Worm (Caenorhabditis elegans): ENCODE results near the gene sek-6.
A peak's percentile ranks its signal among the peaks of the same experiment; 100 is the strongest.

sek-6 gene

ce11 chrX:10022016-10022415 lies 8.9 kb upstream of the sek-6 start, which contains the start of gene F42G10.1:
Gene F42G10.1, minus strand, starts transcription at chrX:10022166.
- no peak for TF ChIP-seq sem-2 (GFP tag; optimal IDR thresholded peaks at IDR 0.05)
- no peak for TF ChIP-seq mab-5 (tag; optimal IDR thresholded peaks at IDR 0.05)
- TF ChIP-seq unc-62 (GFP tag; optimal IDR thresholded peaks at IDR 0.05): no peak
- no peak for TF ChIP-seq unc-120 (tag; optimal IDR thresholded peaks at IDR 0.05; ENCODE audit: poor library complexity, severe bottlenecking)
- TF ChIP-seq ztf-11 (tag; optimal IDR thresholded peaks at IDR 0.05): no peak
- TF ChIP-seq ham-2 (GFP tag; optimal IDR thresholded peaks at IDR 0.05): no peak
- TF ChIP-seq unc-39 (tag; optimal IDR thresholded peaks at IDR 0.05): no peak
- no peak for TF ChIP-seq cnd-1 (tag; optimal IDR thresholded peaks at IDR 0.05)
- no peak for TF ChIP-seq tbx-8 (GFP tag; optimal IDR thresholded peaks at IDR 0.05)
- no peak for TF ChIP-seq mep-1 (tag; optimal IDR thresholded peaks at IDR 0.05)
- TF ChIP-seq zip-8 (tag; optimal IDR thresholded peaks at IDR 0.05): no peak
- TF ChIP-seq sptf-1 (tag; optimal IDR thresholded peaks at IDR 0.05): no peak
- TF ChIP-seq snpc-4 (tag; optimal IDR thresholded peaks at IDR 0.05): no peak
- no peak for TF ChIP-seq ceh-39 (tag; optimal IDR thresholded peaks at IDR 0.05)
- TF ChIP-seq blmp-1 (tag; optimal IDR thresholded peaks at IDR 0.05): no peak
- no peak for TF ChIP-seq flh-1 (GFP tag; optimal IDR thresholded peaks at IDR 0.05)
- TF ChIP-seq pha-4 (tag; optimal IDR thresholded peaks at IDR 0.05): no peak

DNA sequence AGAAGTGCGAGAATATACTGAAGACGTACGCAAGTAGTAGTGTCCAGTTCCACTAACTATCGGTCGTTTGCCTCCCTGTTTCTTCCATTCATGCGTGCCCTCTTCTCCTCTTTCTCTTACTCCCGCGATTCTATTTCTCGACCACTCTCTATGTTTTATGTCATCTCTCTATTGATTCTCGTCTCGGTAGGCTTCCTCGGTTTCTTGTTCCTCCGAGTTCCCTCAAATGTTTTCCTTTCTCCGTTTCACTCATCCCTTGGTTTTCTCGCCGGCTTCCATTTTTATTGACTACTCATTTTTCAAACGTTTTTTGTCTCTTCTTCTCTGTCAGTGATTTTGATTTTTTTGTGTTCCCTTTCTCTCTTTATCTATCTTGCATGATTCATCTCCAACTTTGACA lies 4.6 kb upstream of the sek-6 start:
- TF ChIP-seq unc-120 (tag; optimal IDR thresholded peaks at IDR 0.05; ENCODE audit: poor library complexity, severe bottlenecking) (peak; percentile 33), zip-8 (tag; optimal IDR thresholded peaks at IDR 0.05) (no peak), ces-1 (GFP tag; optimal IDR thresholded peaks at IDR 0.05) (peak; percentile 61), hlh-1 (tag; optimal IDR thresholded peaks at IDR 0.05) (peak; percentile 23)

- TF ChIP-seq nhr-76 (tag; optimal IDR thresholded peaks at IDR 0.05): no peak
- no peak for TF ChIP-seq nhr-237 (tag; optimal IDR thresholded peaks at IDR 0.05)
- TF ChIP-seq lin-32 (GFP tag; optimal IDR thresholded peaks at IDR 0.05): no peak
- TF ChIP-seq elt-3 (tag; optimal IDR thresholded peaks at IDR 0.05): no peak
- no peak for TF ChIP-seq cnd-1 (tag; optimal IDR thresholded peaks at IDR 0.05)
- no peak for TF ChIP-seq ceh-83 (GFP tag; optimal IDR thresholded peaks at IDR 0.05)
- TF ChIP-seq nhr-12 (tag; optimal IDR thresholded peaks at IDR 0.05): no peak
- no peak for TF ChIP-seq snpc-4 (tag; optimal IDR thresholded peaks at IDR 0.05)
These were observed 3.4 kb upstream of the sek-6 start, which contains the start of gene mkk-4 for ce11 chrX:10027556-10027955. Gene mkk-4, plus strand, starts transcription at chrX:10027856.

DNA sequence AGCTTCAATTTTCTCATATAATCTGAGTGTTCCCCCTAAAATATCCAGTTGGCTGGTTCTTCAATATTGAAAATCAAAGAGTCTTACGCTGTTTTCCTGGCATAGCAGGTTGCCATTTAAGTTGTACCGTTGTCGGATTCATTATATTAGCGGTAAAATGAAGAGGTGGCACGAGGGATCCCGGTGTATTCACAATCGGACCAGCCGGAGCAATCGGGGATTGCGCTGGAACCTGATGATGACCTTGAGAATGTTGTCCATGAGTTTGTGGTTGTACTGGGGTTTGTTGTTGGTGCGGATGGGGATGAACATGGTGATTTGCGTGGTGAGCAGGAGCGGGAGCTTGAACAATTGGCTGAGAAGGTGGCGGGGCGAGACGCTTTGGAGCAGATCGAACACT lies 13.5 kb downstream of the sek-6 start:
- TF ChIP-seq lsy-2 (tag; optimal IDR thresholded peaks at IDR 0.05) (no peak), bed-3 (GFP tag; optimal IDR thresholded peaks at IDR 0.05) (no peak), ceh-43 (GFP tag; optimal IDR thresholded peaks at IDR 0.05) (no peak), M03D4.4 (tag; optimal IDR thresholded peaks at IDR 0.05) (no peak), sptf-1 (tag; optimal IDR thresholded peaks at IDR 0.05) (no peak), ces-1 (GFP tag; optimal IDR thresholded peaks at IDR 0.05) (no peak), lin-32 (GFP tag; optimal IDR thresholded peaks at IDR 0.05) (no peak), drap-1 (GFP tag; optimal IDR thresholded peaks at IDR 0.05) (no peak), ceh-83 (GFP tag; optimal IDR thresholded peaks at IDR 0.05) (no peak), hlh-1 (tag; optimal IDR thresholded peaks at IDR 0.05) (no peak), elt-1 (tag; optimal IDR thresholded peaks at IDR 0.05; ENCODE audit: borderline replicate concordance, insufficient read depth) (no peak), nhr-28 (tag; optimal IDR thresholded peaks at IDR 0.05) (no peak), mls-2 (tag; optimal IDR thresholded peaks at IDR 0.05) (no peak), mab-5 (tag; optimal IDR thresholded peaks at IDR 0.05) (no peak), snpc-4 (tag; optimal IDR thresholded peaks at IDR 0.05) (no peak)

DNA sequence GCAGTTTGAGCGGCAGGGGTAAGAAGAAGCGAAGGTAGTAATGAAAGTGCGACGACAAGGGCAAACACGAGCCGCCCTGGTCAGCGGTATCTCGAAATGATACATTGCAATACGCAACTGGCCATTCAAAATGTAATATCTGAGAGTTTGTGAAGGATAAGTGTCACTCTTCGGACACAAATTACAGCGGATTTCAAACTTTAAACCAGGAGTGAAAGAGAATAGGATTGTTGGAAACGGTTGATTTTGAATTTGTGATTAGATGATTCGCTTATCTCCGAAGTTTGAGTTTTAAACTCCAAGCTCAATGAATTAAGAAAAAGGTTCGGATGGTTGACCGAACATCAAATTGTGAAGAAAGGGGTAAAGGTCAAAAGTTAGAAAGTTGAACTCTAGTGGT lies 16.4 kb downstream of the sek-6 start, which contains the start of gene ZC374.2:
ZC374.2 (minus strand) TSS at position 101 of the 400 bp plus-strand sequence.
- no peak for TF ChIP-seq ceh-83 (GFP tag; optimal IDR thresholded peaks at IDR 0.05)
- peak; percentile 34 for TF ChIP-seq hlh-1 (tag; optimal IDR thresholded peaks at IDR 0.05)

Measured in whole organism, mixed stage, embryonic.